Worm (Caenorhabditis elegans): ENCODE results near the gene T03G11.9.

DNA sequence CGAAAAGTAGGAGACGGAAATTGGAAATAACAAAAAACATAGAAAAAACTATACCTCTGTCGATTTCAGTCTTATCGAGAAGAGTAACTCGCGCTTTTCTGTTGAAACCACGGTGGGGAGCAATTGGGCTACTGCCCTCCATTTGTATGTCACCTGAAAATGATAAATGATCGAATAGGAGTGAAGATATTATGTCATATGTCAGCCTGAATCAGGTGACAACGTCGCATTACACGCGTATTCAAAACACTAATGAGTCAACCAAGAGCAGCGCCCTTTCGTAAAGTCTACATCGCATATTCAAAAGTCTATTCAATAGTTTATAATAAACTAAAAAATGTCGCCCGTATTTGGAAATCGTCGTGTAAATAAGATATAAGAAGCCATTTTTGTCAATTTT lies 31.1 kb upstream of the T03G11.9 start:
- TF ChIP-seq hmg-11 (tag; optimal IDR thresholded peaks at IDR 0.05), result no peak
- no peak for TF ChIP-seq ceh-28 (tag; optimal IDR thresholded peaks at IDR 0.05)
- TF ChIP-seq nhr-11 (tag; optimal IDR thresholded peaks at IDR 0.05), result no peak
- TF ChIP-seq nhr-25 (tag; optimal IDR thresholded peaks at IDR 0.05), result no peak
- TF ChIP-seq ceh-82 (tag; optimal IDR thresholded peaks at IDR 0.05), result no peak
- no peak for TF ChIP-seq tbx-2 (tag; optimal IDR thresholded peaks at IDR 0.05)
- TF ChIP-seq ceh-16 (tag; optimal IDR thresholded peaks at IDR 0.05), result no peak
- TF ChIP-seq unc-39 (tag; optimal IDR thresholded peaks at IDR 0.05), result no peak
- TF ChIP-seq unc-62 (GFP tag; optimal IDR thresholded peaks at IDR 0.05), result no peak
- no peak for TF ChIP-seq pqm-1 (tag; optimal IDR thresholded peaks at IDR 0.05)
- TF ChIP-seq ztf-11 (tag; optimal IDR thresholded peaks at IDR 0.05), result no peak
- no peak for TF ChIP-seq fkh-2 (tag; optimal IDR thresholded peaks at IDR 0.05)

Data from whole organism, L3 larva.